Worm (Caenorhabditis elegans): ENCODE data around the gene slc-25A18.1.

ce11 chrX:14961471-14961870, 42.3 kb downstream of the slc-25A18.1 start, which contains the start of gene idpp-3:
- TF ChIP-seq dao-5 (tag; optimal IDR thresholded peaks at IDR 0.05), result no peak
- no peak for TF ChIP-seq W03F9.2 (tag; optimal IDR thresholded peaks at IDR 0.05)
- TF ChIP-seq him-1 (tag; optimal IDR thresholded peaks at IDR 0.05), result no peak
